Worm (Caenorhabditis elegans) whole organism, L4 larva: Measurements from ENCODE around the gene algn-5.

Experiments used
- F10B5.3 ChIP-seq: sonication (generic microtip); optimal IDR thresholded peaks from 2 replicates; lab custom pipeline; 2016; ENCODE audit warnings: mild to moderate bottlenecking, missing genetic modification characterization, missing compliant biosample characterization
- F26F4.8 ChIP-seq: fragments of 200-800 bp; sonication (Bioruptor generic); conservative IDR thresholded peaks from 2 replicates; pipeline ENCODE4 v1.3.6; 2022; ENCODE audit warnings: missing genetic modification characterization, missing compliant biosample characterization
- F37D6.2 ChIP-seq: sonication (generic microtip); optimal IDR thresholded peaks from 2 replicates; lab custom pipeline; 2016; ENCODE audit warnings: mild to moderate bottlenecking, missing genetic modification characterization, missing compliant biosample characterization
- Y5F2A.4 ChIP-seq: fragments of 200-800 bp; sonication (Bioruptor generic); optimal IDR thresholded peaks from 2 replicates; lab custom pipeline; 2018; ENCODE audit warnings: mild to moderate bottlenecking, missing genetic modification characterization, missing compliant biosample characterization
- Y75B8A.6 ChIP-seq: fragments of 200-800 bp; sonication (Bioruptor generic); IDR thresholded peaks from 2 replicates; pipeline ENCODE4 v1.3.6; 2022; ENCODE audit warnings: missing genetic modification reagents, missing genetic modification characterization, missing compliant biosample characterization
- ZK337.2 ChIP-seq: fragments of 200-800 bp; sonication (Bioruptor generic); IDR thresholded peaks from 2 replicates; pipeline ENCODE4 v1.3.6; 2022; ENCODE audit warnings: missing genetic modification reagents, missing genetic modification characterization, missing compliant biosample characterization
- attf-4 ChIP-seq: sonication (generic microtip); optimal IDR thresholded peaks from 3 replicates; lab custom pipeline; 2017; ENCODE audit warnings: missing biosample characterization, missing genetic modification characterization
- ceh-20 ChIP-seq: fragments of 200-800 bp; sonication (Bioruptor generic); IDR thresholded peaks from 2 replicates; pipeline ENCODE4 v1.3.6; 2022; ENCODE audit warnings: missing genetic modification reagents, missing genetic modification characterization, missing compliant biosample characterization
- daf-12 ChIP-seq: fragments of 150-350 bp; optimal IDR thresholded peaks from 2 replicates; lab custom pipeline; 2014; ENCODE audit warnings: missing biosample characterization, missing genetic modification reagents, missing genetic modification characterization
- daf-16 ChIP-seq, 3 experiments: sonication (generic microtip); optimal IDR thresholded peaks; 2 replicates each; lab custom pipeline; 2016 to 2017; ENCODE audit warnings: missing genetic modification characterization in 3 of 3, missing genetic modification reagents in 3 of 3, mild to moderate bottlenecking in 2 of 3, missing compliant biosample characterization in 2 of 3, missing biosample characterization in 1 of 3, moderate library complexity in 1 of 3
- dmd-6 ChIP-seq: fragments of 200-800 bp; sonication (Bioruptor generic); IDR thresholded peaks from 2 replicates; pipeline ENCODE4 v1.3.6; 2022; ENCODE audit warnings: missing genetic modification reagents, missing genetic modification characterization, missing compliant biosample characterization
- dmd-9 ChIP-seq: fragments of 200-800 bp; sonication (Bioruptor generic); IDR thresholded peaks from 2 replicates; pipeline ENCODE4 v1.3.6; 2022; ENCODE audit warnings: missing genetic modification reagents, missing genetic modification characterization, missing compliant biosample characterization
- dve-1 ChIP-seq: sonication (generic microtip); optimal IDR thresholded peaks from 2 replicates; lab custom pipeline; 2017; ENCODE audit warnings: antibody characterized with exemption, mild to moderate bottlenecking, missing genetic modification characterization, missing compliant biosample characterization; ENCODE audit not compliant: insufficient read depth
- gei-8 ChIP-seq: fragments of 200-800 bp; sonication (Bioruptor generic); optimal IDR thresholded peaks from 2 replicates; lab custom pipeline; 2018; ENCODE audit warnings: mild to moderate bottlenecking, missing genetic modification characterization, missing compliant biosample characterization
- hlh-11 ChIP-seq: fragments of 200-800 bp; sonication (Bioruptor generic); optimal IDR thresholded peaks from 2 replicates; lab custom pipeline; 2018; ENCODE audit warnings: mild to moderate bottlenecking, missing genetic modification characterization, missing compliant biosample characterization
- hlh-30 ChIP-seq: sonication (generic microtip); optimal IDR thresholded peaks from 2 replicates; lab custom pipeline; 2017; ENCODE audit warnings: antibody characterized with exemption, mild to moderate bottlenecking, missing genetic modification characterization, missing compliant biosample characterization; ENCODE audit not compliant: insufficient read depth
- hmg-1.1 ChIP-seq: fragments of 200-800 bp; sonication (Bioruptor generic); IDR thresholded peaks from 2 replicates; pipeline ENCODE4 v1.3.6; 2022; ENCODE audit warnings: missing genetic modification reagents, missing genetic modification characterization, missing compliant biosample characterization
- jun-1 ChIP-seq: fragments of 150-350 bp; optimal IDR thresholded peaks from 2 replicates; lab custom pipeline; 2014; ENCODE audit warnings: missing biosample characterization, missing genetic modification reagents, missing genetic modification characterization
- lin-38 ChIP-seq: fragments of 200-800 bp; sonication (Bioruptor generic); IDR thresholded peaks from 2 replicates; pipeline ENCODE4 v1.3.6; 2022; ENCODE audit warnings: missing genetic modification reagents, missing genetic modification characterization, missing compliant biosample characterization
- madf-9 ChIP-seq: fragments of 200-800 bp; sonication (Bioruptor generic); conservative IDR thresholded peaks from 2 replicates; pipeline ENCODE4 v1.3.6; 2022; ENCODE audit warnings: missing genetic modification reagents, missing genetic modification characterization, missing compliant biosample characterization
- mdl-1 ChIP-seq, 2 experiments: fragments of 150-350 bp in 1 of 2; sonication (generic microtip) in 1 of 2; optimal IDR thresholded peaks; 2 replicates each; lab custom pipeline; 2014 to 2017; ENCODE audit warnings: missing biosample characterization in 2 of 2, missing genetic modification characterization in 2 of 2
- mes-2 ChIP-seq: sonication (generic microtip); optimal IDR thresholded peaks from 2 replicates; lab custom pipeline; 2016; ENCODE audit warnings: missing genotype, mild to moderate bottlenecking, missing genetic modification characterization, missing compliant biosample characterization; ENCODE audit not compliant: poor library complexity, severe bottlenecking
- mxl-3 ChIP-seq: fragments of 200-800 bp; sonication (Bioruptor generic); optimal IDR thresholded peaks from 2 replicates; lab custom pipeline; 2018; ENCODE audit warnings: mild to moderate bottlenecking, missing genetic modification characterization, missing compliant biosample characterization
- nhr-102 ChIP-seq: sonication (generic microtip); optimal IDR thresholded peaks from 2 replicates; lab custom pipeline; 2016; ENCODE audit warnings: mild to moderate bottlenecking, missing genetic modification characterization, moderate library complexity, missing compliant biosample characterization
- nhr-11 ChIP-seq: fragments of 150-350 bp; optimal IDR thresholded peaks from 2 replicates; lab custom pipeline; 2014; ENCODE audit warnings: missing biosample characterization, missing genetic modification characterization
- nhr-111 ChIP-seq: fragments of 200-800 bp; sonication (Bioruptor generic); optimal IDR thresholded peaks from 2 replicates; lab custom pipeline; 2018; ENCODE audit warnings: mild to moderate bottlenecking, missing genetic modification characterization, missing compliant biosample characterization
- nhr-28 ChIP-seq: fragments of 150-350 bp; optimal IDR thresholded peaks from 2 replicates; lab custom pipeline; 2014; ENCODE audit warnings: missing biosample characterization, missing genetic modification characterization
- nhr-41 ChIP-seq: fragments of 200-800 bp; sonication (Bioruptor generic); IDR thresholded peaks from 2 replicates; pipeline ENCODE4 v1.3.6; 2022; ENCODE audit warnings: missing genetic modification reagents, missing genetic modification characterization, missing compliant biosample characterization
- nhr-42 ChIP-seq: fragments of 200-800 bp; sonication (Bioruptor generic); IDR thresholded peaks from 2 replicates; pipeline ENCODE4 v1.3.6; 2022; ENCODE audit warnings: missing genetic modification characterization, missing compliant biosample characterization
- nhr-48 ChIP-seq: sonication (generic microtip); optimal IDR thresholded peaks from 2 replicates; lab custom pipeline; 2016; ENCODE audit warnings: mild to moderate bottlenecking, missing genetic modification characterization, missing compliant biosample characterization
- nhr-6 ChIP-seq: fragments of 150-350 bp; optimal IDR thresholded peaks from 2 replicates; lab custom pipeline; 2014; ENCODE audit warnings: missing biosample characterization, missing genetic modification characterization
- saeg-2 ChIP-seq: fragments of 200-800 bp; sonication (Bioruptor generic); IDR thresholded peaks from 2 replicates; pipeline ENCODE4 v1.3.6; 2022; ENCODE audit warnings: missing genetic modification reagents, missing genetic modification characterization, missing compliant biosample characterization
- snpc-1.2 ChIP-seq: fragments of 200-800 bp; sonication (Bioruptor generic); IDR thresholded peaks from 2 replicates; pipeline ENCODE4 v1.3.6; 2022; ENCODE audit warnings: missing genetic modification reagents, missing genetic modification characterization, missing compliant biosample characterization
- snpc-4 ChIP-seq: fragments of 150-350 bp; optimal IDR thresholded peaks from 2 replicates; lab custom pipeline; 2014; ENCODE audit warnings: missing biosample characterization, missing genetic modification characterization
- unc-130 ChIP-seq: sonication (generic microtip); optimal IDR thresholded peaks from 2 replicates; lab custom pipeline; 2016; ENCODE audit warnings: missing genetic modification reagents, missing genetic modification characterization, missing compliant biosample characterization
- unc-62 ChIP-seq, 3 experiments: fragments of 150-350 bp in 1 of 3; sonication (generic microtip); optimal IDR thresholded peaks in 2 of 3; peaks in 1 of 3; 1 replicate in 1 of 3; 2 replicates in 2 of 3; lab custom pipeline; 2014 to 2017; ENCODE audit warnings: missing biosample characterization in 3 of 3, missing genetic modification characterization in 3 of 3, missing genetic modification reagents in 3 of 3, missing genotype in 1 of 3
- zip-11 ChIP-seq: fragments of 200-800 bp; sonication (Bioruptor generic); IDR thresholded peaks from 2 replicates; pipeline ENCODE4 v1.3.6; 2022; ENCODE audit warnings: missing genetic modification characterization, missing compliant biosample characterization
- ztf-11 ChIP-seq: fragments of 150-350 bp; optimal IDR thresholded peaks from 2 replicates; lab custom pipeline; 2014; ENCODE audit warnings: missing biosample characterization, missing genetic modification characterization

algn-5 gene

ce11 chrV:4157291-4157690 is 38.1 kb upstream of the algn-5 start:
- TF ChIP-seq nhr-28 (tag; lab: Kevin White, UChicago) (peak; percentile 32), Y5F2A.4 (GFP tag; lab: Kevin White, UChicago) (no peak), daf-16 (GFP tag; optimal IDR thresholded peaks at IDR 0.05; lab: Kevin White, UChicago) (peak in 1 of 2 experiments; percentile 40), daf-16 (tag; optimal IDR thresholded peaks at IDR 0.05; lab: Kevin White, UChicago) (no peak), mxl-3 (GFP tag; lab: Kevin White, UChicago) (peak; percentile 13), mdl-1 (tag; optimal IDR thresholded peaks at IDR 0.05; lab: Kevin White, UChicago) (no peak), hmg-1.1 (GFP tag; lab: Robert Waterston, UW) (no peak), attf-4 (no peak), ceh-20 (GFP tag; lab: Robert Waterston, UW) (no peak), nhr-6 (tag; lab: Kevin White, UChicago) (no peak), ZK337.2 (GFP tag; lab: Robert Waterston, UW) (no peak), F37D6.2 (no peak), unc-62 (GFP tag; optimal IDR thresholded peaks at IDR 0.05 in 1 of 2; lab: Kevin White, UChicago) (peak in 1 of 2 experiments; percentile 72), unc-62 (tag; optimal IDR thresholded peaks at IDR 0.05; lab: Kevin White, UChicago) (no peak), hlh-11 (tag; lab: Kevin White, UChicago) (peak; percentile 46), nhr-42 (GFP tag; lab: Robert Waterston, UW) (no peak), jun-1 (tag; lab: Kevin White, UChicago) (no peak), dmd-9 (GFP tag; lab: Robert Waterston, UW) (no peak), snpc-4 (tag; lab: Kevin White, UChicago) (no peak), nhr-11 (peak; percentile 20), nhr-48 (tag; lab: Kevin White, UChicago) (no peak), F10B5.3 (tag; lab: Kevin White, UChicago) (no peak), nhr-41 (GFP tag; lab: Robert Waterston, UW) (no peak), zip-11 (GFP tag; lab: Robert Waterston, UW) (no peak), gei-8 (GFP tag; lab: Kevin White, UChicago) (no peak), ztf-11 (tag; lab: Kevin White, UChicago) (no peak)

- TF ChIP-seq unc-130 (GFP tag; lab: Kevin White, UChicago): no peak
- TF ChIP-seq unc-62 (GFP tag; optimal IDR thresholded peaks at IDR 0.05 in 1 of 2; lab: Kevin White, UChicago): peak in 1 of 2 experiments; percentile 27
- TF ChIP-seq unc-62 (tag; optimal IDR thresholded peaks at IDR 0.05; lab: Kevin White, UChicago): no peak
These were observed 35.3 kb upstream of the algn-5 start, which contains the start of gene Y45G5AM.5 for ce11 chrV:4160086-4160485. Gene Y45G5AM.5 (plus strand): TSS chrV:4160386.

ce11 chrV:4162922-4163321 is 32.5 kb upstream of the algn-5 start, which contains the start of gene Y45G5AM.4:
Gene Y45G5AM.4 (plus strand): TSS chrV:4163222.
- TF ChIP-seq saeg-2 (GFP tag; lab: Robert Waterston, UW): no peak
- TF ChIP-seq jun-1 (tag; lab: Kevin White, UChicago): no peak
- no peak for TF ChIP-seq daf-12
- TF ChIP-seq nhr-6 (tag; lab: Kevin White, UChicago): no peak
- TF ChIP-seq F26F4.8 (GFP tag; lab: Robert Waterston, UW): no peak
- no peak for TF ChIP-seq snpc-1.2 (GFP tag; lab: Robert Waterston, UW)
- no peak for TF ChIP-seq lin-38 (GFP tag; lab: Robert Waterston, UW)
- no peak for TF ChIP-seq dve-1 (tag; lab: Kevin White, UChicago)
- no peak for TF ChIP-seq mes-2
- no peak for TF ChIP-seq Y75B8A.6 (GFP tag; lab: Robert Waterston, UW)
- TF ChIP-seq nhr-111 (GFP tag; lab: Kevin White, UChicago): no peak
- TF ChIP-seq nhr-41 (GFP tag; lab: Robert Waterston, UW): no peak
- no peak for TF ChIP-seq hlh-30 (tag; lab: Kevin White, UChicago)
- no peak for TF ChIP-seq dmd-6 (GFP tag; lab: Robert Waterston, UW)
- no peak for TF ChIP-seq nhr-102
- no peak for TF ChIP-seq unc-130 (GFP tag; lab: Kevin White, UChicago)
- TF ChIP-seq madf-9 (GFP tag; lab: Robert Waterston, UW): no peak
